Worm (Caenorhabditis elegans): ENCODE data around the gene ule-3.

ule-3 gene

ce11 chrV:10814333-10814732 is 20.7 kb downstream of the ule-3 start:
- TF ChIP-seq tra-4 (tag; optimal IDR thresholded peaks at IDR 0.05) = no peak
- no peak for TF ChIP-seq ets-7 (tag; optimal IDR thresholded peaks at IDR 0.05)

- no peak for TF ChIP-seq pes-1 (GFP tag; IDR thresholded peaks at IDR 0.05)
- TF ChIP-seq hnd-1 (tag; optimal IDR thresholded peaks at IDR 0.05) = no peak
- no peak for TF ChIP-seq ets-7 (tag; optimal IDR thresholded peaks at IDR 0.05)
- no peak for TF ChIP-seq aly-1 (tag; optimal IDR thresholded peaks at IDR 0.05)
- no peak for TF ChIP-seq tbx-37 (GFP tag; conservative IDR thresholded peaks at IDR 0.05)
- TF ChIP-seq F13C5.2 (tag; optimal IDR thresholded peaks at IDR 0.05) = no peak
- no peak for TF ChIP-seq sea-1 (GFP tag; conservative IDR thresholded peaks at IDR 0.05)
- no peak for TF ChIP-seq flt-1 (GFP tag; IDR thresholded peaks at IDR 0.05)
- TF ChIP-seq ceh-36 (tag; optimal IDR thresholded peaks at IDR 0.05) = no peak
- TF ChIP-seq hmbx-1 (tag; optimal IDR thresholded peaks at IDR 0.05) = no peak
- TF ChIP-seq tbx-11 (GFP tag; IDR thresholded peaks at IDR 0.05) = no peak
- no peak for TF ChIP-seq scrt-1 (GFP tag; IDR thresholded peaks at IDR 0.05)
- no peak for TF ChIP-seq hmg-4 (GFP tag; optimal IDR thresholded peaks at IDR 0.05)
Observed at ce11 chrV:10816831-10817230, 23.2 kb downstream of the ule-3 start.

ce11 chrV:10818498-10818897 is 24.9 kb downstream of the ule-3 start:
- TF ChIP-seq ceh-36 (tag; optimal IDR thresholded peaks at IDR 0.05) (no peak), hmbx-1 (tag; optimal IDR thresholded peaks at IDR 0.05) (no peak), B0310.2 (tag; optimal IDR thresholded peaks at IDR 0.05) (no peak), hnd-1 (tag; optimal IDR thresholded peaks at IDR 0.05) (no peak)

- TF ChIP-seq ceh-36 (tag; optimal IDR thresholded peaks at IDR 0.05) (no peak), ets-7 (tag; optimal IDR thresholded peaks at IDR 0.05) (no peak), ama-1 (optimal IDR thresholded peaks at IDR 0.05) (no peak), tra-4 (tag; optimal IDR thresholded peaks at IDR 0.05) (no peak), sea-1 (GFP tag; conservative IDR thresholded peaks at IDR 0.05) (no peak), scrt-1 (GFP tag; IDR thresholded peaks at IDR 0.05) (no peak), pes-1 (GFP tag; IDR thresholded peaks at IDR 0.05) (no peak), aly-1 (tag; optimal IDR thresholded peaks at IDR 0.05) (no peak), F13C5.2 (tag; optimal IDR thresholded peaks at IDR 0.05) (no peak)
Observed at ce11 chrV:10824711-10825110, 31.1 kb downstream of the ule-3 start, which contains the start of gene nrx-1. Gene nrx-1 (plus strand): TSS chrV:10825011.

- TF ChIP-seq hmbx-1 (tag; optimal IDR thresholded peaks at IDR 0.05) (no peak), flt-1 (GFP tag; IDR thresholded peaks at IDR 0.05) (no peak), ceh-13 (GFP tag; optimal IDR thresholded peaks at IDR 0.05) (no peak), ceh-36 (tag; optimal IDR thresholded peaks at IDR 0.05) (no peak), ama-1 (optimal IDR thresholded peaks at IDR 0.05) (no peak), hmg-4 (GFP tag; optimal IDR thresholded peaks at IDR 0.05) (no peak), B0310.2 (tag; optimal IDR thresholded peaks at IDR 0.05) (no peak), tra-4 (tag; optimal IDR thresholded peaks at IDR 0.05) (no peak), tbx-11 (GFP tag; IDR thresholded peaks at IDR 0.05) (no peak), tbx-37 (GFP tag; conservative IDR thresholded peaks at IDR 0.05) (no peak), sea-1 (GFP tag; conservative IDR thresholded peaks at IDR 0.05) (no peak)
Observed at ce11 chrV:10832862-10833261, 39.3 kb downstream of the ule-3 start.

ce11 chrV:10834682-10835219 is 41.2 kb downstream of the ule-3 start:
- TF ChIP-seq tra-4 (tag; optimal IDR thresholded peaks at IDR 0.05) (no peak), ets-7 (tag; optimal IDR thresholded peaks at IDR 0.05) (no peak), ceh-13 (GFP tag; optimal IDR thresholded peaks at IDR 0.05) (no peak), sea-1 (GFP tag; conservative IDR thresholded peaks at IDR 0.05) (no peak)

- TF ChIP-seq flt-1 (GFP tag; IDR thresholded peaks at IDR 0.05) (no peak), aly-1 (tag; optimal IDR thresholded peaks at IDR 0.05) (no peak), ceh-13 (GFP tag; optimal IDR thresholded peaks at IDR 0.05) (no peak), B0310.2 (tag; optimal IDR thresholded peaks at IDR 0.05) (no peak), ceh-36 (tag; optimal IDR thresholded peaks at IDR 0.05) (no peak), ama-1 (optimal IDR thresholded peaks at IDR 0.05) (no peak), F13C5.2 (tag; optimal IDR thresholded peaks at IDR 0.05) (no peak), hmg-4 (GFP tag; optimal IDR thresholded peaks at IDR 0.05) (no peak), sea-1 (GFP tag; conservative IDR thresholded peaks at IDR 0.05) (no peak), tra-4 (tag; optimal IDR thresholded peaks at IDR 0.05) (no peak), hmbx-1 (tag; optimal IDR thresholded peaks at IDR 0.05) (no peak), tbx-11 (GFP tag; IDR thresholded peaks at IDR 0.05) (no peak), tbx-37 (GFP tag; conservative IDR thresholded peaks at IDR 0.05) (no peak), scrt-1 (GFP tag; IDR thresholded peaks at IDR 0.05) (no peak), hnd-1 (tag; optimal IDR thresholded peaks at IDR 0.05) (no peak), pes-1 (GFP tag; IDR thresholded peaks at IDR 0.05) (no peak), ets-7 (tag; optimal IDR thresholded peaks at IDR 0.05) (no peak)
Observed at ce11 chrV:10838204-10838603, 44.6 kb downstream of the ule-3 start.

- TF ChIP-seq hnd-1 (tag; optimal IDR thresholded peaks at IDR 0.05) (no peak), flt-1 (GFP tag; IDR thresholded peaks at IDR 0.05) (no peak), ama-1 (optimal IDR thresholded peaks at IDR 0.05) (no peak)
Observed at ce11 chrV:10839398-10839797, 45.8 kb downstream of the ule-3 start.
